Worm (Caenorhabditis elegans) whole organism, early embryonic: ENCODE results near the gene mltn-7.

Experiments used
- B0310.2 ChIP-seq: sonication (generic microtip); optimal IDR thresholded peaks from 2 replicates; lab custom pipeline; 2016; ENCODE audit warnings: mild to moderate bottlenecking, missing genetic modification characterization, missing compliant biosample characterization
- ama-1 ChIP-seq: fragments of 150-350 bp; optimal IDR thresholded peaks from 2 replicates; lab custom pipeline; 2014
- ceh-13 ChIP-seq: fragments of 200-800 bp; sonication (Bioruptor generic); optimal IDR thresholded peaks from 2 replicates; lab custom pipeline; 2018; ENCODE audit warnings: mild to moderate bottlenecking, missing genetic modification characterization, missing compliant biosample characterization
- ceh-36 ChIP-seq: sonication (generic microtip); optimal IDR thresholded peaks from 2 replicates; lab custom pipeline; 2016; ENCODE audit warnings: missing genetic modification characterization, inconsistent platforms, missing compliant biosample characterization
- flt-1 ChIP-seq: fragments of 200-800 bp; sonication (Bioruptor generic); IDR thresholded peaks from 2 replicates; pipeline ENCODE4 v1.3.6; 2022; ENCODE audit warnings: missing genetic modification characterization, missing compliant biosample characterization
- hmg-4 ChIP-seq: fragments of 200-800 bp; sonication (Bioruptor generic); optimal IDR thresholded peaks from 2 replicates; lab custom pipeline; 2018; ENCODE audit warnings: mild to moderate bottlenecking, missing genetic modification characterization, missing compliant biosample characterization
- hnd-1 ChIP-seq: sonication (generic microtip); optimal IDR thresholded peaks from 2 replicates; lab custom pipeline; 2016; ENCODE audit warnings: missing genetic modification characterization, missing compliant biosample characterization
- scrt-1 ChIP-seq: fragments of 200-800 bp; sonication (Bioruptor generic); IDR thresholded peaks from 2 replicates; pipeline ENCODE4 v1.3.6; 2022; ENCODE audit warnings: missing genetic modification characterization, missing compliant biosample characterization
- tra-4 ChIP-seq: sonication (generic microtip); optimal IDR thresholded peaks from 2 replicates; lab custom pipeline; 2017; ENCODE audit warnings: missing genetic modification characterization, missing compliant biosample characterization

mltn-7 gene

DNA sequence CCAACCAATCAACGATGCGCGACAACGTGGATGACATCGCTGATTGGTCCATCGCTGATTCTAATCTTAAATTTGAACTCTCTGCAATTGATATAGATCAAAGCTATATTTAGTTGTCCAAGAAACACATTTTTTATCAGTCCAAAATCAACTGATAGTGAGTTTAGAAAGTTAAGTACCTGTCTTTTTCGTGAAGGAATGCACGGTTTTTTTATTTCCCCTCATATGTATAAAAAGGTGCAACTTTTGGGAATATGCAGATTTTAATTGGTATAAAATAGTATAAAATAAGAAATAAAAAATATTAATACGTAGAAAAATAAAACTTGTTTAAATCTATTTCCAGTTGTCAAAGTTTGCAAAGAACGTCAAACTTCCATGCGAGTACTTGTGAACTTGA, 48.3 kb downstream of the mltn-7 start, which contains the start of gene Y39D8A.1:
TSS of gene Y39D8A.1 (plus strand) at position 301 of the 400 bp plus-strand sequence.
- TF ChIP-seq B0310.2 (tag; lab: Kevin White, UChicago) (no peak), scrt-1 (no peak), ceh-13 (GFP tag; lab: Kevin White, UChicago) (no peak), hmg-4 (GFP tag; lab: Kevin White, UChicago) (no peak), ceh-36 (tag; lab: Kevin White, UChicago) (no peak), tra-4 (tag; lab: Kevin White, UChicago) (no peak)

DNA sequence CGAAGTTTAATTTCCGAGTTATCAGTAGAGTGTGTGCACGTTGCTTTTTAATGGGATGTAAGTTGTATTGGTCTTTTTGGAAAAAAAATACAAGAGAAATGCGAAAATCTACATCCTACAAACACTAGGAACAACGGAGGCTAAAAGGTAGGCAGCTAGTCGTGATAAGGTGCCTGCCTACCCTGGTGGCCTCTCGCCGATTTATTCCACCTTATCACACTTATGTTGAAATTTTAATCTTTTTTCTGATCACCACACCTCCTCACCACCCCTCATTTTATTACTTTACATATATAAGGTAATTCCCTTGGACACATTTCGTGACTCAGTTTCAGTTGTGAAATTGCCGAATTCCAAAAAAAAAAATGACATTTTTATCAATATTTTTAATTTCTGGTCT, 52.0 kb downstream of the mltn-7 start, which contains the start of gene dod-20:
TSS of gene dod-20 (plus strand) at position 301 of the 400 bp plus-strand sequence.
- TF ChIP-seq flt-1 (GFP tag; lab: Robert Waterston, UW) (no peak), ceh-13 (GFP tag; lab: Kevin White, UChicago) (no peak), ama-1 (lab: Kevin White, UChicago) (no peak), hnd-1 (no peak)
